Fruit fly (Drosophila melanogaster): ENCODE results near the gene CG4374.

Gene CG4374

dm6 chr3R:23472011-23472958, at the start of gene CG4374:
Gene CG4374 (minus strand): TSS chr3R:23472278.
- TF ChIP-seq CTCF (optimal IDR thresholded peaks at IDR 0.05) (no peak), CG8478 (optimal IDR thresholded peaks at IDR 0.05) (no peak)

- TF ChIP-seq CG8478 (optimal IDR thresholded peaks at IDR 0.05) = no peak
- TF ChIP-seq CTCF (optimal IDR thresholded peaks at IDR 0.05) = no peak
Measured at dm6 chr3R:23521483-23521882, 49.4 kb upstream of the CG4374 start, which contains the start of gene CG10177. Gene CG10177 (minus strand): TSS chr3R:23521583.

DNA sequence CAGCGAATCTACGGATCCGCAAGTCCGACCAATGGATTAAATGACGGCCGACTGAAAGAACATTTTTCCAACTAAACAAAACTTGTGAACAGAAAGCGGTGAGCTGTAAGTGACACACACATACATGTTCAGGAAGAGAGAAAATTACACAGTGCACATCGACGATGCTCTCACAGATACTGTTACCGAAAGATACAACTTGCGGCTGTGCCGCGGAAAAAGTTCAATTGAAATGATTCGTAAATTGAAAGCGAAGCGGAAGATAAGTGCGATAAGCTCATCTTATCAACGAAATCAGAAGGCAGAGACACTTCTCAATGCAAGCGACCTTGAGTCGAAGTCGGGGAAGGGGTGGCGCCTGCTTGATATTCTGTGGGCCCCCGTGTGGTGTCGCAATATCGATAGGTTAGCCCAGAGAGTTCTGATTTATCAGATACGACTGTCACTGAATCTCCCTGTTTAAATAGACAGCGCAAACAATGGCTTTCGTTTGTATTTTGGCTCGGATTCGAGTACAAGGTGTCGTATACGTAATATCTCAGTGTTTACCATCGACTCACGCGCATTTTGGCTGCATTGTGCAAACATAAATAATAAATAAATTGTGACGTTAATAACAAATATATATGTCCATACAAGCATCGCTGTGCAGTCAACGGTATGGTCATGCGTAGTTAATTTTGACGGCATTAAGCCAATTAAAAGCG, 47.5 kb upstream of the CG4374 start, which contains the start of gene Irk2:
Irk2 (minus strand) TSS at position 51 of the 707 bp plus-strand sequence.
- no peak for TF ChIP-seq CTCF (optimal IDR thresholded peaks at IDR 0.05)
- no peak for TF ChIP-seq CG8478 (optimal IDR thresholded peaks at IDR 0.05)

DNA sequence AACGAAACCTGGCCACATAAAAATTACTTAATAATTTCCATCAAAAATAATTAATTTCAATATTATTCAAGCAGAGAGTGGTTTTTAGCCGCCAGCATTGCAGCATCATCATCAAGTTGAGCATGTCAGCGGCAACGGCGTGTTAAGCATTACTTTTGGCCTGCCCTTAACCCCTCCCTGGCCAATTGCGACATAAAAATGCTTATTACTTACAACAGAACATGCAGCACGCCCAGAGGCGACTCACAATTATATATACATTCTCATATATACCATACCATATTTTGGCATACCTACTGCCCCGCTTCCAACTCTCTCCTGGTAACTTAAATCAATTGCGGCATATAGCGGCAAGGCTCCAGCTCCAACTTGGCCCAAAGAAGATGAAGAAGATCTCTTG, 39.3 kb upstream of the CG4374 start:
- no peak for TF ChIP-seq CG8478 (optimal IDR thresholded peaks at IDR 0.05)
- no peak for TF ChIP-seq CTCF (optimal IDR thresholded peaks at IDR 0.05)

DNA sequence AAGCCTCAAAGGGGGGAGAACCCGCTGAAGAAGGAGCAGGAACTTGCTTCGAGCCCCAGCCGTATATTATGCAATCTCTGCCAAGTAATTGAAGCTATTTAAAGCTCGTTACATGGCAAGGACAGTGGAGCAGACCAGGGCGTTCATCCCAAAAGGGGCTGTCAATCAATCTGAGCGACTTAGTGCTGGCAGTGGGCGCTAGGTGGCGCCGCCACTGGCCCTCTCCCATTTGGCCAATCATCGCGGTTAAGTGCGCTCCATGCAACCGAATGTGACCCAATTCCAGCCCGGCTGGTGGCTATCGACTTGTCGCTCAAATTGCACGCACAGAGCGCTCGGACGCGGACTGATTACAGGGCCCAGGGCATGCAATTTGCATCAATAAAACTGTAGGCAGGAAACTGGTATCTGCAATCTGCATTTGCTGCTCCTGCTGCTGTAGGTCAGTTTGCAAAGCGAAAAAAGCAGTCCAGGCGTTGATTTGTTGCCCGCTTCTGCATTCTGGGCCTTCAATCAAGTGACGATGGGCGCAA, 37.4 kb upstream of the CG4374 start:
- no peak for TF ChIP-seq CG8478 (optimal IDR thresholded peaks at IDR 0.05)
- TF ChIP-seq CTCF (optimal IDR thresholded peaks at IDR 0.05) = peak; percentile 72 to 81

dm6 chr3R:23508304-23508703, 36.2 kb upstream of the CG4374 start:
- TF ChIP-seq CTCF (optimal IDR thresholded peaks at IDR 0.05) (no peak), CG8478 (optimal IDR thresholded peaks at IDR 0.05) (no peak)

dm6 chr3R:23507376-23507775, 35.3 kb upstream of the CG4374 start, which contains the start of gene CG34289:
Gene CG34289 (minus strand): TSS chr3R:23507476.
- no peak for TF ChIP-seq CTCF (optimal IDR thresholded peaks at IDR 0.05)
- no peak for TF ChIP-seq CG8478 (optimal IDR thresholded peaks at IDR 0.05)

DNA sequence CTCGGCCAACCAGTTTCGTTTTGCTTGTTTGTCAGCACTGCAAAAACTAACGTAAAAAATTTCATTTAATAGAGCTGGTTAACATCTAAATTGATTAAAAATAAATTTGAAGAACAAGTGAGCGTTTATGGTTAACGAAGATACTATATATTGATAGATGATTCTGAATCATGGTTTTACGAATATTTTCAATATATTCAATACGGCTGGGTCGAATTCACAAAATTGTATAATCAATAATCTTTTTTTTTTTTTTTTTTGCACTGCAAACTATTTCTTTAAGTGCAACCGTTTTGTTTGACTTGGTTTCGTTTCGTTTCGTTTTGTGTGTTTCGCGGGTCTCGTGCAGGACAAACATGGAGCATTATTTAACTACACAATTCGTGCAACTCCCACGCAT, 32.7 kb upstream of the CG4374 start:
- no peak for TF ChIP-seq CTCF (optimal IDR thresholded peaks at IDR 0.05)
- no peak for TF ChIP-seq CG8478 (optimal IDR thresholded peaks at IDR 0.05)

dm6 chr3R:23503511-23503910, 31.4 kb upstream of the CG4374 start:
- TF ChIP-seq CTCF (optimal IDR thresholded peaks at IDR 0.05) = no peak
- TF ChIP-seq CG8478 (optimal IDR thresholded peaks at IDR 0.05) = no peak

DNA sequence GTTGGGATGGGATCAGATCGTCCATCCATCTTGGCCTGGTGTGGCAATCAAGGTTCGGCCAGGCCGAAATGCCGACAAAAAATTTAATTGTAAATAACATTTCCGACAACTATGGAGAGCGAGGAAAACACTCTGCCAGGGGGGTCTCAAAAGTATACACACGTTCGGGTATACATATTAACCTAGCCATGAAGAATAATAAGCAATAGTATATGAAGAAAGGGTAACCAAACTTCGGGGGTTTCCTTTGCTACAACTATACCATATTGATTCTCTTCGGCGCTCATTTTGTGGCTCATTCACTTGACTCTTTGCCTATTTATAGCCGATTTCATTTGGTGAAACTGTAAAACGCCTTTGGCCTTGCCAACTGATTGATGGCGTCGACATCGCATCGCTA, 25.2 kb upstream of the CG4374 start:
- TF ChIP-seq CG8478 (optimal IDR thresholded peaks at IDR 0.05) (no peak), CTCF (optimal IDR thresholded peaks at IDR 0.05) (no peak)

DNA sequence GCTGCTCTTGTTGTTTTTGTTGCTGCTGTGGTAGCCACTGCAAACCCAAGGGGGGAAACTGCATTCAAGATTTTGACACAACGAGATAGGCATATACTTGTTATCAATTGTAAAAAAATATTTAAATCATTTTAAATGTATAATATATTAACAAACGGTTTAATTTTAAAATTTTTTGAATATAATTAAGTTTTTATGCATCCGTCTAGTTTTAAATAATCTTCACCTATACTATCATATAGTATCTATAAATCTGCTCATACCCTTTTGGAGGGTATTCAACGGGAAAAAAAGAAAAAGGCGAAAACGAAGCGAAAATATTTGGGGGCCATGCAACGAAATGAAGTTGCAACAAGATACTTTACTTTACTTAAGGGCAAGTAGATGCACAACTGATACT, 24.4 kb upstream of the CG4374 start:
- no peak for TF ChIP-seq CG8478 (optimal IDR thresholded peaks at IDR 0.05)
- no peak for TF ChIP-seq CTCF (optimal IDR thresholded peaks at IDR 0.05)

- TF ChIP-seq CG8478 (optimal IDR thresholded peaks at IDR 0.05) = no peak
- TF ChIP-seq CTCF (optimal IDR thresholded peaks at IDR 0.05) = no peak
Measured at dm6 chr3R:23487201-23487600, 15.1 kb upstream of the CG4374 start, which contains the start of gene Ir94h. Gene Ir94h (plus strand): TSS chr3R:23487501.

DNA sequence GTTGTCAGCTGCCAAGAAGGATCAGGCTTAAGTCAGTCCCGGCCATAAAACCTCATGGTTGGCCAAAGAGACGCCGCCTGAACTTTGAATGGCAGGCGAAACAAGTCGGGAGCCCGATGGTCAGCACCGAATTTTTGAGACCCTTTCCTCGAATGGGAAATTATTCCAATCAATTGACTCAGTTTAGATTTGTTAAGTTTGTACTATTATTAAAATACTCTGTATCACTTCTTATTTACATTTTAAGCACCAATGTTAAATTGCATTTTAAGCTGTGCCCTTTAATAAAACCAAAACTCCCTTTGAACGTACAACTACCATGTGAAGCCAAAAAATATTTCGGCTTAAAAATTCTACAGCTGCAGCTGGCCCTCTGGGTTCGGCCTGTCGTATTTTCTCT, 14.7 kb upstream of the CG4374 start:
- TF ChIP-seq CG8478 (optimal IDR thresholded peaks at IDR 0.05) = no peak
- no peak for TF ChIP-seq CTCF (optimal IDR thresholded peaks at IDR 0.05)

DNA sequence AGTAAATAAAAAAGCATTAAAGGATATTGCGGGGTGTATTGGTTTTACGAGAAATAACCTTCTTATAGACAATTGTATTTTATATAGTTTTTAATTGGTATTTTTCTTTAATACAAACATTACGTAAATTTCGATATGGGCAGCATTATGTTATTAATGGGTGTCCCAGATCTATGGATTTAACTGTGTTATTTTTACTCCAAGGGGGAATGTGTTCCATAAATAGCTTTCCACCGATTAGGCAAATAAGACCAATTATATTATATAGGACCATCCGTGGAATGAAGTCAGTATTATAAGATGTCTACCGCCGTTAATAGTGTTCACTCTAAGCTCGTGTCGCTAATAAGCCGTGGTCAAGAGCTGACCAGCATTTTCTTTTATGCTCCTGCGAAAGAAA, 11.5 kb upstream of the CG4374 start, which contains the start of gene Ir94g:
Ir94g (plus strand) TSS at position 301 of the 400 bp plus-strand sequence.
- no peak for TF ChIP-seq CG8478 (optimal IDR thresholded peaks at IDR 0.05)
- no peak for TF ChIP-seq CTCF (optimal IDR thresholded peaks at IDR 0.05)

DNA sequence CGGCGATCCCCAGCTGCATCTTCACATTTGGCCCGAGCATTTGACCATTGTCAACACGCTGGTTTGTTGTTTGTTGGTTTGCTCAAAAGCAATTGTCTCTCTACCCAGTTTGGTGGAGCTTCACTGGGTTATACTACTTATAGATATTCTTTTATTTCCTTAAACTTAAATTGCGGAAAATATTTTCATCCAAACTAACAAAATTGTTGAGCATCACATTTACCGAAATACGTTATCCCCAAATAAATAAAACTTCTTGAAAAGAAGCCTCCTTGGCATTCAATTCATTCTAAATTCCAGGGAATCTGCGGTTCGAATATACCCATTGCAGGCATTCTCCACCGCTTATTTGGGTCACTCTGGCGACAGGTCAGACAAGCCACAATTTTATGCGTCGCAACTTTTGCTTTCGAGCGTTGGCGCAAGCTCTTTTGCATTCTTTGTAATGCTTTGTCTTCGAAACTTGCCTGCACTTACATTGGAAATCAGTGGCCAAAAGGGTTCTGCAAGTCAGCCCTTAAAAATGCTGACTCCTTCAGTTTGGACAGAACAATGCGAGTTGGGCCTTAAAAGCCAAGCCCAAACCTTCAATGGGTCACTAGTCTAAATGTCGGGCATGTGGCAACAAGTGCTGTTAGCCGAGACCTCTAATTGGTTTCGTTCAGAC, 9.3 kb upstream of the CG4374 start, which contains the start of gene Ir94f:
Ir94f (plus strand) TSS at position 617 of the 667 bp plus-strand sequence.
- no peak for TF ChIP-seq CG8478 (optimal IDR thresholded peaks at IDR 0.05)
- no peak for TF ChIP-seq CTCF (optimal IDR thresholded peaks at IDR 0.05)
